Worm (Caenorhabditis elegans): ENCODE data around the gene C14C11.1.
"Not testable (repeated sequence)": the region's sequence is repeated elsewhere in the genome, so short reads cannot be mapped to it uniquely, and the experiment has no call there.

C14C11.1 gene

ce11 chrV:5663317-5663716 lies at the start of gene C14C11.1:
Gene C14C11.1 (plus strand): TSS chrV:5663617.
- TF ChIP-seq unc-62 (GFP tag; optimal IDR thresholded peaks at IDR 0.05), result not testable (repeated sequence)

- TF ChIP-seq unc-62 (GFP tag; optimal IDR thresholded peaks at IDR 0.05), result no peak
These were observed 48.7 kb upstream of the C14C11.1 start, which contains the start of gene M03E7.3 for ce11 chrV:5614724-5615123. Gene M03E7.3 (plus strand): TSS chrV:5615024.

- TF ChIP-seq unc-62 (GFP tag; optimal IDR thresholded peaks at IDR 0.05), result no peak
These were observed 46.1 kb upstream of the C14C11.1 start, which contains the start of gene M03E7.2 for ce11 chrV:5617301-5617700. Gene M03E7.2 (plus strand): TSS chrV:5617601.

ce11 chrV:5619372-5619771 lies 44.0 kb upstream of the C14C11.1 start:
- TF ChIP-seq unc-62 (GFP tag; optimal IDR thresholded peaks at IDR 0.05), result no peak

ce11 chrV:5620040-5620439 lies 43.4 kb upstream of the C14C11.1 start, which contains the start of gene memb-2:
Gene memb-2 (minus strand): TSS chrV:5620140.
- no peak for TF ChIP-seq unc-62 (GFP tag; optimal IDR thresholded peaks at IDR 0.05)

ce11 chrV:5621390-5621789 lies 42.0 kb upstream of the C14C11.1 start, which contains the start of gene M03E7.1:
Gene M03E7.1 (plus strand): TSS chrV:5621690.
- TF ChIP-seq unc-62 (GFP tag; optimal IDR thresholded peaks at IDR 0.05), result no peak

- TF ChIP-seq unc-62 (GFP tag; optimal IDR thresholded peaks at IDR 0.05), result no peak
These were observed 35.4 kb upstream of the C14C11.1 start for ce11 chrV:5628014-5628413.

- TF ChIP-seq unc-62 (GFP tag; optimal IDR thresholded peaks at IDR 0.05), result no peak
These were observed 32.6 kb upstream of the C14C11.1 start, which contains the start of gene acy-4 for ce11 chrV:5630792-5631191. Gene acy-4 (minus strand): TSS chrV:5630892.

- no peak for TF ChIP-seq unc-62 (GFP tag; optimal IDR thresholded peaks at IDR 0.05)
These were observed 29.0 kb upstream of the C14C11.1 start for ce11 chrV:5634445-5634844.

- TF ChIP-seq unc-62 (GFP tag; optimal IDR thresholded peaks at IDR 0.05), result no peak
These were observed 19.2 kb upstream of the C14C11.1 start, which contains the start of gene srx-117 for ce11 chrV:5644171-5644570. Gene srx-117 (plus strand): TSS chrV:5644471.

- TF ChIP-seq unc-62 (GFP tag; optimal IDR thresholded peaks at IDR 0.05), result no peak
These were observed 16.1 kb upstream of the C14C11.1 start, which contains the start of gene C14C11.4 for ce11 chrV:5647359-5647758. Gene C14C11.4 (plus strand): TSS chrV:5647610.

- no peak for TF ChIP-seq unc-62 (GFP tag; optimal IDR thresholded peaks at IDR 0.05)
These were observed 11.5 kb upstream of the C14C11.1 start for ce11 chrV:5651905-5652304.

- no peak for TF ChIP-seq unc-62 (GFP tag; optimal IDR thresholded peaks at IDR 0.05)
These were observed 9.4 kb upstream of the C14C11.1 start, which contains the start of gene hex-2 for ce11 chrV:5653990-5654499. Gene hex-2 (plus strand): TSS chrV:5654449.

ce11 chrV:5660604-5661209 lies 2.7 kb upstream of the C14C11.1 start, which contains the start of the genes mut-14 and C14C11.2:
Gene mut-14 (minus strand): TSS chrV:5660704.
Gene C14C11.2 (plus strand): TSS chrV:5661159.
- no peak for TF ChIP-seq unc-62 (GFP tag; optimal IDR thresholded peaks at IDR 0.05)

ce11 chrV:5666036-5666729 lies 2.8 kb downstream of the C14C11.1 start, which contains the start of gene C14C11.7:
Gene C14C11.7 (minus strand): TSS chrV:5666086.
- TF ChIP-seq unc-62 (GFP tag; optimal IDR thresholded peaks at IDR 0.05), result no peak

ce11 chrV:5667337-5667736 lies 3.9 kb downstream of the C14C11.1 start:
- no peak for TF ChIP-seq unc-62 (GFP tag; optimal IDR thresholded peaks at IDR 0.05)
